Fruit fly (Drosophila melanogaster) whole organism, embryonic: ENCODE results near the gene CG31675.

Source experiments
- Aef1 ChIP-seq: fragments of 200-800 bp; sonication (Bioruptor generic); IDR thresholded peaks from 3 replicates; pipeline ENCODE4 v1.3.6; 2022; ENCODE audit warnings: missing biosample characterization, missing genetic modification characterization
- Awh ChIP-seq: fragments of 200-800 bp; sonication (Bioruptor generic); IDR thresholded peaks from 2 replicates; pipeline ENCODE4, ENCODE4 v1.3.6; 2022; ENCODE audit warnings: missing biosample characterization, missing genetic modification characterization
- CG10147 ChIP-seq: fragments of 200-800 bp; sonication (Bioruptor generic); optimal IDR thresholded peaks from 2 replicates; lab custom pipeline; 2019; ENCODE audit warnings: missing biosample characterization, mild to moderate bottlenecking, missing genetic modification characterization, moderate library complexity
- CG10321 ChIP-seq: fragments of 200-800 bp; sonication (Bioruptor generic); IDR thresholded peaks from 2 replicates; pipeline ENCODE4 v1.3.6; 2022; ENCODE audit warnings: missing biosample characterization, missing genetic modification characterization
- CG10565 ChIP-seq: fragments of 200-800 bp; sonication (Bioruptor generic); optimal IDR thresholded peaks from 3 replicates; lab custom pipeline; 2016; ENCODE audit warnings: missing biosample characterization, mild to moderate bottlenecking, missing genetic modification characterization
- CG12391 ChIP-seq: fragments of 200-800 bp; sonication (Bioruptor generic); optimal IDR thresholded peaks from 3 replicates; lab custom pipeline; 2018; ENCODE audit warnings: missing biosample characterization, mild to moderate bottlenecking, missing genetic modification characterization, moderate library complexity
- CG12744 ChIP-seq: fragments of 200-800 bp; sonication (Bioruptor generic); optimal IDR thresholded peaks from 2 replicates; lab custom pipeline; 2016; ENCODE audit warnings: missing biosample characterization, missing genetic modification characterization
- CG13424 ChIP-seq: fragments of 200-800 bp; sonication (Bioruptor generic); optimal IDR thresholded peaks from 2 replicates; lab custom pipeline; 2019; ENCODE audit warnings: missing biosample characterization, mild to moderate bottlenecking, missing genetic modification characterization, moderate library complexity
- CG14050 ChIP-seq: fragments of 200-800 bp; sonication (Bioruptor generic); IDR thresholded peaks from 3 replicates; pipeline ENCODE4 v1.3.6; 2022; ENCODE audit warnings: missing biosample characterization, missing genetic modification characterization
- CG15011 ChIP-seq: fragments of 200-800 bp; sonication (Bioruptor generic); optimal IDR thresholded peaks from 3 replicates; lab custom pipeline; 2018; ENCODE audit warnings: missing biosample characterization, mild to moderate bottlenecking, missing genetic modification characterization
- CG17802 ChIP-seq: fragments of 200-800 bp; sonication (Bioruptor generic); optimal IDR thresholded peaks from 2 replicates; lab custom pipeline; 2018; ENCODE audit warnings: missing biosample characterization, mild to moderate bottlenecking, missing genetic modification characterization, moderate library complexity
- CG17829 ChIP-seq: fragments of 200-800 bp; optimal IDR thresholded peaks from 2 replicates; lab custom pipeline; 2019; ENCODE audit warnings: missing biosample characterization, mild to moderate bottlenecking, missing genetic modification characterization, moderate library complexity
- CG32532 ChIP-seq: fragments of 200-800 bp; sonication (Bioruptor generic); IDR thresholded peaks from 2 replicates; pipeline ENCODE4 v1.3.6; 2022; ENCODE audit warnings: missing biosample characterization, missing genetic modification characterization
- CG32772 ChIP-seq: fragments of 200-800 bp; sonication (Bioruptor generic); IDR thresholded peaks from 2 replicates; pipeline ENCODE4 v1.3.6; 2022; ENCODE audit warnings: missing biosample characterization, missing genetic modification characterization
- CG33213 ChIP-seq: fragments of 200-800 bp; sonication (Bioruptor generic); optimal IDR thresholded peaks from 3 replicates; lab custom pipeline; 2016; ENCODE audit warnings: missing biosample characterization, missing genetic modification characterization
- CG6272 ChIP-seq: fragments of 200-800 bp; sonication (Bioruptor generic); IDR thresholded peaks from 2 replicates; pipeline ENCODE4 v1.3.6; 2022; ENCODE audit warnings: missing biosample characterization, missing genetic modification characterization
- CG6813 ChIP-seq: fragments of 200-800 bp; sonication (Bioruptor generic); optimal IDR thresholded peaks from 2 replicates; lab custom pipeline; 2017; ENCODE audit warnings: missing biosample characterization, missing genetic modification characterization, mild to moderate bottlenecking, moderate library complexity, missing genetic modification reagents
- Dref ChIP-seq: fragments of 200-800 bp; sonication (Bioruptor generic); IDR thresholded peaks from 2 replicates; pipeline ENCODE4 v1.3.6; 2022; ENCODE audit warnings: missing biosample characterization, missing genetic modification characterization
- E2f2 ChIP-seq: fragments of 200-800 bp; sonication (Bioruptor generic); IDR thresholded peaks from 2 replicates; pipeline ENCODE4 v1.3.6; 2022; ENCODE audit warnings: missing biosample characterization, missing genetic modification characterization
- Fer1 ChIP-seq: fragments of 200-800 bp; sonication (Bioruptor generic); optimal IDR thresholded peaks from 2 replicates; lab custom pipeline; 2017; ENCODE audit warnings: missing biosample characterization, mild to moderate bottlenecking, missing genetic modification characterization
- Gsc ChIP-seq: fragments of 200-800 bp; sonication (Bioruptor generic); IDR thresholded peaks from 2 replicates; pipeline ENCODE4 v1.3.6; 2022; ENCODE audit warnings: missing biosample characterization, missing genetic modification characterization
- Kr ChIP-seq: fragments of 200-800 bp; sonication (Bioruptor generic); optimal IDR thresholded peaks from 2 replicates; lab custom pipeline; 2017; ENCODE audit warnings: missing biosample characterization, mild to moderate bottlenecking, missing genetic modification characterization
- Lpt ChIP-seq: fragments of >200 bp; optimal IDR thresholded peaks from 2 replicates; lab custom pipeline; 2018; ENCODE audit warnings: missing biosample characterization, missing genetic modification characterization
- MTF-1 ChIP-seq: fragments of 200-800 bp; sonication (Bioruptor generic); optimal IDR thresholded peaks from 2 replicates; lab custom pipeline; 2018; ENCODE audit warnings: missing biosample characterization, mild to moderate bottlenecking, missing genetic modification characterization, borderline replicate concordance
- NFAT ChIP-seq: fragments of 200-800 bp; sonication (Bioruptor generic); IDR thresholded peaks from 2 replicates; pipeline ENCODE4 v1.3.6; 2022; ENCODE audit warnings: missing biosample characterization, missing genetic modification characterization
- Ravus ChIP-seq: fragments of 200-800 bp; sonication (Bioruptor generic); IDR thresholded peaks from 2 replicates; pipeline ENCODE4 v1.3.6; 2022; ENCODE audit warnings: missing biosample characterization, missing genetic modification characterization
- Side ChIP-seq: fragments of 200-800 bp; sonication (Bioruptor generic); optimal IDR thresholded peaks from 2 replicates; lab custom pipeline; 2016; ENCODE audit warnings: missing biosample characterization, missing genetic modification characterization
- Ssrp ChIP-seq: fragments of 200-800 bp; sonication (Bioruptor generic); optimal IDR thresholded peaks from 2 replicates; lab custom pipeline; 2018; ENCODE audit warnings: missing biosample characterization, mild to moderate bottlenecking, missing genetic modification characterization, moderate library complexity
- ab ChIP-seq: fragments of 200-800 bp; sonication (Bioruptor generic); optimal IDR thresholded peaks from 2 replicates; lab custom pipeline; 2016; ENCODE audit warnings: missing biosample characterization, missing genetic modification characterization
- ash1 ChIP-seq: fragments of 200-800 bp; sonication (Bioruptor generic); optimal IDR thresholded peaks from 2 replicates; lab custom pipeline; 2018; ENCODE audit warnings: missing biosample characterization, mild to moderate bottlenecking, missing genetic modification characterization
- cas ChIP-seq: fragments of 200-800 bp; sonication (Bioruptor generic); IDR thresholded peaks from 2 replicates; pipeline ENCODE4 v1.3.6; 2022; ENCODE audit warnings: missing biosample characterization, missing genetic modification characterization
- cato ChIP-seq: fragments of 200-800 bp; sonication (Bioruptor generic); optimal IDR thresholded peaks from 2 replicates; lab custom pipeline; 2016; ENCODE audit warnings: missing biosample characterization, missing genetic modification characterization, borderline replicate concordance
- chm ChIP-seq: fragments of 200-800 bp; sonication (Bioruptor generic); IDR thresholded peaks from 2 replicates; pipeline ENCODE4 v1.3.6; 2022; ENCODE audit warnings: missing biosample characterization, missing genetic modification characterization
- ci ChIP-seq: fragments of 200-800 bp; sonication (Bioruptor generic); IDR thresholded peaks from 3 replicates; pipeline ENCODE4 v1.3.6; 2022; ENCODE audit warnings: missing biosample characterization, missing genetic modification characterization
- danr ChIP-seq: fragments of 200-800 bp; sonication (Bioruptor generic); IDR thresholded peaks from 2 replicates; pipeline ENCODE4 v1.3.6; 2022; ENCODE audit warnings: missing biosample characterization, missing genetic modification characterization
- dmrt11E ChIP-seq: fragments of 200-800 bp; sonication (Bioruptor generic); optimal IDR thresholded peaks from 3 replicates; lab custom pipeline; 2018; ENCODE audit warnings: missing biosample characterization, mild to moderate bottlenecking, missing genetic modification characterization, moderate library complexity
- emc ChIP-seq: fragments of 200-800 bp; sonication (Bioruptor generic); optimal IDR thresholded peaks from 2 replicates; lab custom pipeline; 2016; ENCODE audit warnings: missing biosample characterization, missing genetic modification characterization
- fd64A ChIP-seq: fragments of 200-800 bp; sonication (Bioruptor generic); optimal IDR thresholded peaks from 3 replicates; lab custom pipeline; 2018; ENCODE audit warnings: missing biosample characterization, mild to moderate bottlenecking, missing genetic modification characterization
- ftz-f1 ChIP-seq: fragments of 200-800 bp; sonication (Bioruptor generic); optimal IDR thresholded peaks from 2 replicates; lab custom pipeline; 2016; ENCODE audit warnings: missing biosample characterization, missing genetic modification characterization
- ham ChIP-seq: fragments of 200-800 bp; sonication (Bioruptor generic); IDR thresholded peaks from 2 replicates; pipeline ENCODE4 v1.3.6; 2022; ENCODE audit warnings: missing biosample characterization, missing genetic modification characterization
- kay ChIP-seq: fragments of 200-800 bp; sonication (Bioruptor generic); optimal IDR thresholded peaks from 2 replicates; lab custom pipeline; 2016; ENCODE audit warnings: missing biosample characterization, missing genetic modification characterization
- knrl ChIP-seq: fragments of 200-800 bp; sonication (Bioruptor generic); IDR thresholded peaks from 3 replicates; pipeline ENCODE4 v1.3.6; 2022; ENCODE audit warnings: missing biosample characterization, missing genetic modification characterization; ENCODE audit not compliant: partially characterized antibody
- lov ChIP-seq, 2 experiments: fragments of 200-800 bp in 1 of 2; fragments of >200 bp in 1 of 2; sonication (Bioruptor generic) in 1 of 2; IDR thresholded peaks in 1 of 2; optimal IDR thresholded peaks in 1 of 2; 2 replicates in 1 of 2; 3 replicates in 1 of 2; pipeline versions ENCODE4 v1.3.6 to Lab custom; 2017 to 2022; ENCODE audit warnings: missing biosample characterization in 1 of 2, missing genetic modification characterization in 1 of 2
- mirr ChIP-seq: fragments of 200-800 bp; sonication (Bioruptor generic); optimal IDR thresholded peaks from 3 replicates; lab custom pipeline; 2018; ENCODE audit warnings: missing biosample characterization, mild to moderate bottlenecking, missing genetic modification characterization
- sisA ChIP-seq: fragments of 200-800 bp; sonication (Bioruptor generic); IDR thresholded peaks from 2 replicates; pipeline ENCODE4 v1.3.6; 2022; ENCODE audit warnings: missing biosample characterization, missing genetic modification characterization
- sr ChIP-seq: fragments of 200-800 bp; sonication (Bioruptor generic); IDR thresholded peaks from 3 replicates; pipeline ENCODE4 v1.3.6; 2022; ENCODE audit warnings: missing biosample characterization, missing genetic modification characterization
- tap ChIP-seq: fragments of 200-800 bp; optimal IDR thresholded peaks from 3 replicates; lab custom pipeline; 2019; ENCODE audit warnings: missing biosample characterization, mild to moderate bottlenecking, missing genetic modification characterization, moderate library complexity
- tin ChIP-seq: fragments of 200-800 bp; sonication (Bioruptor generic); optimal IDR thresholded peaks from 3 replicates; lab custom pipeline; 2016; ENCODE audit warnings: missing biosample characterization, missing genetic modification characterization
- zen ChIP-seq: fragments of 200-800 bp; sonication (Bioruptor generic); optimal IDR thresholded peaks from 3 replicates; lab custom pipeline; 2018; ENCODE audit warnings: missing biosample characterization, mild to moderate bottlenecking, missing genetic modification characterization, moderate library complexity

The CG31675 gene

dm6 chr2L:20858371-20859340, 8.9 kb upstream of the CG31675 start, which contains the start of gene bero (continued):
- TF ChIP-seq cato (GFP tag; lab: Kevin White, UChicago): no peak
- TF ChIP-seq CG32532 (GFP tag; lab: Robert Waterston, UW): no peak
- TF ChIP-seq CG14050 (GFP tag; lab: Robert Waterston, UW): no peak
- no peak for TF ChIP-seq ftz-f1
- TF ChIP-seq Fer1 (GFP tag; lab: Kevin White, UChicago): no peak
- no peak for TF ChIP-seq CG32772 (GFP tag; lab: Robert Waterston, UW)
- no peak for TF ChIP-seq CG33213 (GFP tag; lab: Kevin White, UChicago)
- TF ChIP-seq chm (GFP tag; lab: Robert Waterston, UW): peak; percentile 56; the same call in 1 of the 2 replicates
- TF ChIP-seq Kr (GFP tag; lab: Kevin White, UChicago): no peak
- no peak for TF ChIP-seq CG12744 (GFP tag; lab: Kevin White, UChicago)
- TF ChIP-seq Ssrp: no peak
- peak; percentile 22 for TF ChIP-seq Side (GFP tag; lab: Kevin White, UChicago)
- TF ChIP-seq ab (GFP tag; lab: Kevin White, UChicago): no peak
- TF ChIP-seq Awh: no peak
- TF ChIP-seq lov (optimal IDR thresholded peaks at IDR 0.05; lab: Kevin White, UChicago): no peak
- TF ChIP-seq lov (GFP tag; IDR thresholded peaks at IDR 0.05; lab: Robert Waterston, UW): no peak
- TF ChIP-seq NFAT (GFP tag; lab: Robert Waterston, UW): no peak
- TF ChIP-seq tap (tag; lab: Kevin White, UChicago): no peak
- TF ChIP-seq sr (GFP tag; lab: Robert Waterston, UW): peak; percentile 38; the same call in 1 of the 3 replicates
- TF ChIP-seq CG10147 (GFP tag; lab: Kevin White, UChicago): no peak
- no peak for TF ChIP-seq CG13424 (tag; lab: Kevin White, UChicago)
- no peak for TF ChIP-seq dmrt11E (tag; lab: Kevin White, UChicago)
- no peak for TF ChIP-seq Ravus
- peak; percentile 44 for TF ChIP-seq zen
- no peak for TF ChIP-seq Lpt
- TF ChIP-seq tin (GFP tag; lab: Kevin White, UChicago): no peak
- no peak for TF ChIP-seq Dref (GFP tag; lab: Robert Waterston, UW)
- TF ChIP-seq emc (GFP tag; lab: Kevin White, UChicago): no peak
- no peak for TF ChIP-seq mirr
- no peak for TF ChIP-seq ham (GFP tag; lab: Robert Waterston, UW)
- TF ChIP-seq sisA (GFP tag; lab: Robert Waterston, UW): no peak
- TF ChIP-seq MTF-1 (GFP tag; lab: Kevin White, UChicago): no peak
- TF ChIP-seq cas (GFP tag; lab: Robert Waterston, UW): no peak
- no peak for TF ChIP-seq CG10321 (GFP tag; lab: Robert Waterston, UW)
- peak; percentile 12 for TF ChIP-seq kay
- TF ChIP-seq CG12391 (tag; lab: Kevin White, UChicago): no peak
- no peak for TF ChIP-seq E2f2 (GFP tag; lab: Robert Waterston, UW)
- TF ChIP-seq danr: no peak
- TF ChIP-seq CG6272 (GFP tag; lab: Robert Waterston, UW): no peak
- no peak for TF ChIP-seq Aef1 (GFP tag; lab: Robert Waterston, UW)
- no peak for TF ChIP-seq CG15011
- no peak for TF ChIP-seq CG6813 (GFP tag; lab: Kevin White, UChicago)
- TF ChIP-seq fd64A (GFP tag; lab: Kevin White, UChicago): no peak
- no peak for TF ChIP-seq CG10565
- TF ChIP-seq ci (GFP tag; lab: Robert Waterston, UW): peak; percentile 60; the same call in 2 of the 3 replicates
- TF ChIP-seq CG17829 (tag; lab: Kevin White, UChicago): no peak
- no peak for TF ChIP-seq CG17802 (tag; lab: Kevin White, UChicago)
- no peak for TF ChIP-seq knrl
- TF ChIP-seq Gsc (GFP tag; lab: Robert Waterston, UW): no peak
- TF ChIP-seq ash1 (GFP tag; lab: Kevin White, UChicago): no peak
